Worm (Caenorhabditis elegans): ENCODE measurements around the gene Y47D3B.3.
A peak's percentile ranks its signal among the peaks of the same experiment; 100 is the strongest.

Y47D3B.3 gene

ce11 chrIII:11389384-11389783 lies 8.2 kb upstream of the Y47D3B.3 start:
- TF ChIP-seq T22C8.4 (GFP tag; IDR thresholded peaks at IDR 0.05) (no peak), tab-1 (GFP tag; IDR thresholded peaks at IDR 0.05) (no peak)

ce11 chrIII:11390832-11391231 lies 6.8 kb upstream of the Y47D3B.3 start:
- TF ChIP-seq med-1 (GFP tag; optimal IDR thresholded peaks at IDR 0.05; ENCODE audit: insufficient read depth) (no peak), flt-1 (GFP tag; IDR thresholded peaks at IDR 0.05) (no peak), T22C8.4 (GFP tag; IDR thresholded peaks at IDR 0.05) (no peak), ref-1 (GFP tag; conservative IDR thresholded peaks at IDR 0.05) (no peak), ztf-29 (GFP tag; IDR thresholded peaks at IDR 0.05) (no peak), klf-2 (GFP tag; conservative IDR thresholded peaks at IDR 0.05) (no peak), cog-1 (tag; optimal IDR thresholded peaks at IDR 0.05) (no peak), ztf-23 (GFP tag; IDR thresholded peaks at IDR 0.05) (no peak), tab-1 (GFP tag; IDR thresholded peaks at IDR 0.05) (no peak)

DNA sequence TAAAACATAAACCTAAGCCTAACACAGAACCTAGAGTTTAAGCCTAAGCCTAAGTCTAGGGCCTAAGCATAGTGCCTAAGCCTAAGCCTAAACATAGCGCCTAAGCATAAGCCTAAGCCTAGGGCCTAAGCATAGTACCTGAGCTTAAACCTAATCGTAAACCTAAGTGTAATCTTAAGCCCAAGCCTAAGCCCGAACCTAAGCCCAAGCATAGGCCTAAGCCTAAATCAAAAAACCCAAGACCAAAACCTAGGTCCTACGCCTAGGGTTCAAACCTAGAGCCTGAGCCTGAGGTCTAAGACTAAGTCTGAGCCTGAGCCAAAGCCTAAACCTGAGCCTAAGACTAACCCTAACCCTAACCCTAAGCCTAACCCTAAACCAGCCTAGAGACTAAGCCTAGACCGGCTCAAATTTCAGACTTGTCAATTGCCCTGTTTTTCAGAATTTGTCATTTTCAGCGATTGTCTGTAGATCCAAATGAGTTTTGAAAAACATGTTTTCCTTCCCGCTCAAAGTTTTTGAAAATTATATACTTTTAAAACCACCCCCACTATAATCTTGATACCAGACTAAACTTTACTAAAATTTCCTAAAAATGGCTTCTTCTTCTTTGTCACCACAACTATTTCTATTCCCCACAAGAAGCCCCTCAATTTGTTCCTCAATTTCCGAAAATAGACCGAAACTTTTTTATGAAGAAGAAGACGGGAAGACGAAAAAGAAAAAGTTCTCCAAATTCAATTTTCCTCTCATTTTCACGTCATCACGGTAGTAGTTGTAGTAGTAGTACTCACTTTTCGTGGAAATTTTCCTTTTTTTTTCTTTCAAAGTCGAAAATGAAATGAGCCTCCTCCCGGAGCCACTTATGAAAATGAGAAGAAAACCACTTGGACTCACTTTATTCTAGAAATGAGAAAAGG lies 5.7 kb upstream of the Y47D3B.3 start:
- TF ChIP-seq flt-1 (GFP tag; IDR thresholded peaks at IDR 0.05) (no peak), med-1 (GFP tag; optimal IDR thresholded peaks at IDR 0.05; ENCODE audit: insufficient read depth) (no peak), klf-2 (GFP tag; conservative IDR thresholded peaks at IDR 0.05) (no peak), ref-1 (GFP tag; conservative IDR thresholded peaks at IDR 0.05) (no peak), tab-1 (GFP tag; IDR thresholded peaks at IDR 0.05) (no peak), ztf-23 (GFP tag; IDR thresholded peaks at IDR 0.05) (no peak), ztf-29 (GFP tag; IDR thresholded peaks at IDR 0.05) (no peak), cog-1 (tag; optimal IDR thresholded peaks at IDR 0.05) (no peak)

DNA sequence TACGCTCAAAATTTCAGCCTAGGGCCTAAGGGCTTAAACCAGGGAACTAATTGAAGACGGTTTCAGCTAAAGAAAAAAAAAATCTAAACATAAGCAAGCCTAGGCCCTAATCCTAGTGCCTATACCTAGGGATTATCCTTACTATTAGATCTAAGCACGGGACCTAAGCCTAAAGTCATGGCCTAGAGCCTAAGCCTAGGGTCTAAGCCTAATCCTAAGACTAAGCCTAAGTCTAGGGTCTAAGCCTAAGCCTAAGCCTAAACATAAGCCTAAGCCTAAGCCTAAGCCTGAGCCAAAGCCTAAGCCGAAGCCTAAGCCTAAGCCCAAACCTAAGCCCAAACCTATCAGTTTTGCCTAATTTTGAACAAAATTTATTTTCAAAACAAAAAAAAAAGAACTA lies 4.9 kb upstream of the Y47D3B.3 start:
- TF ChIP-seq ztf-23 (GFP tag; IDR thresholded peaks at IDR 0.05) (no peak), cog-1 (tag; optimal IDR thresholded peaks at IDR 0.05) (no peak), tab-1 (GFP tag; IDR thresholded peaks at IDR 0.05) (no peak), flt-1 (GFP tag; IDR thresholded peaks at IDR 0.05) (no peak), ztf-29 (GFP tag; IDR thresholded peaks at IDR 0.05) (peak; percentile 11; the same call in 1 of the 2 replicates)

- TF ChIP-seq med-1 (GFP tag; optimal IDR thresholded peaks at IDR 0.05; ENCODE audit: insufficient read depth) (no peak), cog-1 (tag; optimal IDR thresholded peaks at IDR 0.05) (no peak), T22C8.4 (GFP tag; IDR thresholded peaks at IDR 0.05) (no peak), flt-1 (GFP tag; IDR thresholded peaks at IDR 0.05) (no peak), ztf-29 (GFP tag; IDR thresholded peaks at IDR 0.05) (no peak), ztf-23 (GFP tag; IDR thresholded peaks at IDR 0.05) (no peak), klf-2 (GFP tag; conservative IDR thresholded peaks at IDR 0.05) (no peak), tab-1 (GFP tag; IDR thresholded peaks at IDR 0.05) (no peak), ref-1 (GFP tag; conservative IDR thresholded peaks at IDR 0.05) (no peak)
Observed at ce11 chrIII:11393162-11393561, 4.4 kb upstream of the Y47D3B.3 start, which contains the start of gene nlp-21. Gene nlp-21, minus strand, starts transcription at chrIII:11393262.

DNA sequence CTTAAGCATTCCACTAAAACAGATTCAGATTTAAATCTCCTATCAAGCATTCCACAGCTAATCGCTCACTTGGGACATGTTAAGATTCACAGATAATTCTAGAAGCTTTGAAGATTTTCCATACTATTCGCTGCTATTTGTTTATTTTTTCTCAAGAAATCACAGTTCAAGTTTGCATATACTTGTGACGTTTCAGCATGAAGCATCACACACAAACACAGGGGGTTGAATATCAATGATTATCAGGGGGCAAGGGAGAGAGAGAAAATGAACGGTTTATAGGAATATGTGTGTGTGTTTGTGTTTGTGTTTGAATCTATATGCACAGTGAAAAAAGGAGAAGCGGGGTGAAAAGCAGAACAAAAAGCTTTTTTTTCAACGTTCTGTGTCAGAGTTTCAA lies 5.1 kb downstream of the Y47D3B.3 start, which contains the start of gene Y47D3B.12:
Gene Y47D3B.12, plus strand, starts transcription at position 301 of the 400 bp plus-strand sequence.
- no peak for TF ChIP-seq tab-1 (GFP tag; IDR thresholded peaks at IDR 0.05)

DNA sequence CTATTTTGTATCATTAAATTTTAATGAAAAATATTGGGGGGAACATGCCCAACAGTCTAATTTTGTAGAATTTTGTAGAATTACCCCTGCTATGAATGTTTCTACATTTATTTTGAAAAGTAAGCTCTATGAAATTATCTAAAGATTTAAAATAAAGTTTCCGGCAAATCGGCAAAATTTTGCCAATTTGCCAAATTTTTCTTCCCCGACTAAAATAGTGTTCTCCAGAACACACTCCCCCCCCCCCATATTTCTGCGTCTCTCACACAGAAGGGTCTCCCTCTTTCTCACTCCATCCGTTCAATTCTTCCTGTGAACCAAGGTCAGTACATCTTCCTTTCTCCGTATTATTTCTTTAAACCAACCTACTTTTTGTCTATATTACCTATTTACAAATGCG lies 7.5 kb downstream of the Y47D3B.3 start, which contains the start of gene Y47D3B.4:
Gene Y47D3B.4, plus strand, starts transcription at position 301 of the 400 bp plus-strand sequence.
- TF ChIP-seq T22C8.4 (GFP tag; IDR thresholded peaks at IDR 0.05), result no peak
- no peak for TF ChIP-seq med-1 (GFP tag; optimal IDR thresholded peaks at IDR 0.05; ENCODE audit: insufficient read depth)
- TF ChIP-seq cog-1 (tag; optimal IDR thresholded peaks at IDR 0.05), result no peak
- no peak for TF ChIP-seq tab-1 (GFP tag; IDR thresholded peaks at IDR 0.05)
- no peak for TF ChIP-seq klf-2 (GFP tag; conservative IDR thresholded peaks at IDR 0.05)
- TF ChIP-seq ref-1 (GFP tag; conservative IDR thresholded peaks at IDR 0.05), result no peak
- TF ChIP-seq ztf-29 (GFP tag; IDR thresholded peaks at IDR 0.05), result no peak
- no peak for TF ChIP-seq ztf-23 (GFP tag; IDR thresholded peaks at IDR 0.05)
- no peak for TF ChIP-seq flt-1 (GFP tag; IDR thresholded peaks at IDR 0.05)

DNA sequence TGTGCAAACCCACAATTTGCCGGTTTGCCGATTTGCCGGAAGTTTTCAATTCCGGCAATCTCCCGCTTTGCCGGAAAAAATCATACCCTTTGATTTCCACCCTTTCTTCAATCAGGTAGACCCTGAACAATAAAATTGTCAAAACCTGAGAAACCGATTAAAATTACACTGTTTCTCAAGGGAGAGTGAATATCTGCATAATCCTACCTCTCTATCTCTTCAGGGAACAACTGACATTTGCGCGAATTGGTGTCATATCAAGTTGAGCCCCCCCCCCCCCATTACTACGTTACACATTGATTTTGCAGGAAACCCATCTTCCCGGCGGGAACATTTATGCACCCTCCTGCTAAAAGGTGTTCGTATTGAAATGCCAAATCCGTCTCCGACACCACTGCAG lies 12.8 kb downstream of the Y47D3B.3 start, which contains the start of gene twk-31:
Gene twk-31, plus strand, starts transcription at position 301 of the 400 bp plus-strand sequence.
- TF ChIP-seq ref-1 (GFP tag; conservative IDR thresholded peaks at IDR 0.05) (no peak), klf-2 (GFP tag; conservative IDR thresholded peaks at IDR 0.05) (no peak), tab-1 (GFP tag; IDR thresholded peaks at IDR 0.05) (no peak), med-1 (GFP tag; optimal IDR thresholded peaks at IDR 0.05; ENCODE audit: insufficient read depth) (no peak), ztf-29 (GFP tag; IDR thresholded peaks at IDR 0.05) (no peak), cog-1 (tag; optimal IDR thresholded peaks at IDR 0.05) (no peak), ztf-23 (GFP tag; IDR thresholded peaks at IDR 0.05) (no peak), T22C8.4 (GFP tag; IDR thresholded peaks at IDR 0.05) (no peak), flt-1 (GFP tag; IDR thresholded peaks at IDR 0.05) (no peak)

ce11 chrIII:11419551-11419950 lies 22.0 kb downstream of the Y47D3B.3 start:
- TF ChIP-seq med-1 (GFP tag; optimal IDR thresholded peaks at IDR 0.05; ENCODE audit: insufficient read depth) (no peak), T22C8.4 (GFP tag; IDR thresholded peaks at IDR 0.05) (no peak), flt-1 (GFP tag; IDR thresholded peaks at IDR 0.05) (no peak), ztf-23 (GFP tag; IDR thresholded peaks at IDR 0.05) (no peak), cog-1 (tag; optimal IDR thresholded peaks at IDR 0.05) (no peak), klf-2 (GFP tag; conservative IDR thresholded peaks at IDR 0.05) (no peak), tab-1 (GFP tag; IDR thresholded peaks at IDR 0.05) (no peak), ref-1 (GFP tag; conservative IDR thresholded peaks at IDR 0.05) (no peak), ztf-29 (GFP tag; IDR thresholded peaks at IDR 0.05) (no peak)

DNA sequence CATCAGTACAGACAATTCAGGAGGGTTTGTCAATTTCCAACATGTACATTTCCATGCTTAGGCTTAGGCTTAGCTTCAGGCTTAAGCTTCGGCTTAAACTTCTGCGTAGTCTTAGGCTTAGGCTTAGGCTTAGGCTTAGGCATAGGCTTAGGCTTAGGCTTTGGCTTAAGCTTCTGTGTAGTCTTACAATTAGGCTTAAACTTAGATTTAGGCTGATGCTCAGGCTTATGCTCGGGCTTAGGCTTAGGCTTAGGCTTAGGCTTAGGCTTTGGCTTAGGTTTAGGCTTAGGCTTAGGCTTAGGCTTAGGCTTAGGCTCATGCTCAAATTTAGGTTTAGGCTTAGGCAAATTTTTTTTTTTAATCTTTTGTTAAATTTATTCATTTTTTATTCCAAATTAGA lies 27.2 kb downstream of the Y47D3B.3 start:
- TF ChIP-seq flt-1 (GFP tag; IDR thresholded peaks at IDR 0.05) (no peak), klf-2 (GFP tag; conservative IDR thresholded peaks at IDR 0.05) (no peak), T22C8.4 (GFP tag; IDR thresholded peaks at IDR 0.05) (no peak), ref-1 (GFP tag; conservative IDR thresholded peaks at IDR 0.05) (no peak)
